Worm (Caenorhabditis elegans) whole organism, L4/young adult: ENCODE results near the gene K10D11.2.

ENCODE experiments used
- W03F9.2 ChIP-seq: fragments of 150-350 bp; optimal IDR thresholded peaks from 2 replicates; lab custom pipeline; 2014; ENCODE audit warnings: missing biosample characterization, missing genetic modification characterization
- dao-5 ChIP-seq: sonication (generic microtip); optimal IDR thresholded peaks from 2 replicates; lab custom pipeline; 2016; ENCODE audit warnings: missing genotype, missing genetic modification characterization, moderate library complexity, missing compliant biosample characterization
- him-1 ChIP-seq: sonication (generic microtip); optimal IDR thresholded peaks from 2 replicates; lab custom pipeline; 2016; ENCODE audit warnings: missing genotype, missing genetic modification reagents, missing genetic modification characterization, missing compliant biosample characterization

The K10D11.2 gene

DNA sequence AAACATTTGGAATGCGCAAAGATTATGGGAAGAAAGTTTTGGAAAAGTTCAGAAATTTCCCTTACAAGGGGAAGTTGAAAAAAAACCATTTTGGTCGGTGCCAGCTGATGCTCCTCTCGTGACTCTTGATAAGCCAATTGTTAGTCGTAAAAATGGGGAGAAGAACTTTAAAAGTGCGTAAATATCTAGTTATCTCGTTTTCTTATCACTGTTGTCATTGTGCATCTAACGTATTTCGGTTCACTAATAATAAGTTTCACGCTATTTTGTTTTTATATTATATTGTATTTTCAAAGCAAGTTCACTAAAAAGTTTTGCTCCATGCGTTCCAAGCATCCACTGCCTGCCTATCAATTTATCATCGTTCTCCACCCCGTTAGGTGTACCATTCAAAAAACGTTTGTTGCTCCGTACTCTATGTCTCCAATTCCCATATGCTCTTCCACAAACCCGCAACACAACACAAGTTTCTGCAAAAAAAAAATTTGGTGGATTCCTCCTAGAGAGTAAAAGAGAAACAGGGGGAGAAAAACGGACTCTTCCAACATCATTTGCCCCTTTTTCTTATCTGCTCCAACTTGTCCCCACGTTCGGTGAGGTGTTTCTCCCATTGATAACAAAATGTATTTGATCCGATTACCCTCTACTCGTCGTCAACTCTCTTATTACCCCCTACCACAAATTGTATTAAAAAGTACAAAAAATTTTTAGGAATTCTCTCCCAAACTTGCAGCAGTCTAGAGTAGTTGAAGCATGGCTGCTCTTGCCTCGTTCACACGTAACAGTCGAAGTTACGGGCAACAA, 29.8 kb downstream of the K10D11.2 start, which contains the start of gene mbk-2:
TSS of gene mbk-2 (plus strand) at position 754 of the 804 bp plus-strand sequence.
- TF ChIP-seq him-1 (tag; lab: Kevin White, UChicago) (no peak), W03F9.2 (tag; lab: Kevin White, UChicago) (no peak), dao-5 (tag; lab: Kevin White, UChicago) (no peak)

DNA sequence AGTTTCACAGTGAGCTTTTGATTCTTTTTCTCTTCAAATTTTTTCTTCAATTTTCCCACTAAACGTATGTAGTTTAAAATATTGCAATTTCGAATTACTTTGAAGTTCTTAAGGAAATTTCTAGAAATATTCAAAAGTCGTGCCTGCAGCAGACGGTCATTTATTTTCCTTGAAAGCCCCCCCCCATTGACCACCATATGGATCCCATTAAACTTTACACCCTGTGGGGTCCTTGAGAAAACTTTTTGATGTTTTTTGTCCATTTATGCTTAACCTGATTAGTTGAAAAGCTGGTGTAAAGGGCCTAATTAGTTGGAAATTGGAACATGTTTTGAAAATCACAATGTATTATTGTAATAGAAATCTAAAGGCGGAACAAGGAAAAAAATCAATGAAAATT, 30.7 kb downstream of the K10D11.2 start:
- TF ChIP-seq him-1 (tag; lab: Kevin White, UChicago) (no peak), W03F9.2 (tag; lab: Kevin White, UChicago) (no peak), dao-5 (tag; lab: Kevin White, UChicago) (no peak)

ce11 chrIV:13013231-13013630, 34.4 kb downstream of the K10D11.2 start:
- no peak for TF ChIP-seq dao-5 (tag; lab: Kevin White, UChicago)
- TF ChIP-seq him-1 (tag; lab: Kevin White, UChicago) = no peak
- no peak for TF ChIP-seq W03F9.2 (tag; lab: Kevin White, UChicago)

DNA sequence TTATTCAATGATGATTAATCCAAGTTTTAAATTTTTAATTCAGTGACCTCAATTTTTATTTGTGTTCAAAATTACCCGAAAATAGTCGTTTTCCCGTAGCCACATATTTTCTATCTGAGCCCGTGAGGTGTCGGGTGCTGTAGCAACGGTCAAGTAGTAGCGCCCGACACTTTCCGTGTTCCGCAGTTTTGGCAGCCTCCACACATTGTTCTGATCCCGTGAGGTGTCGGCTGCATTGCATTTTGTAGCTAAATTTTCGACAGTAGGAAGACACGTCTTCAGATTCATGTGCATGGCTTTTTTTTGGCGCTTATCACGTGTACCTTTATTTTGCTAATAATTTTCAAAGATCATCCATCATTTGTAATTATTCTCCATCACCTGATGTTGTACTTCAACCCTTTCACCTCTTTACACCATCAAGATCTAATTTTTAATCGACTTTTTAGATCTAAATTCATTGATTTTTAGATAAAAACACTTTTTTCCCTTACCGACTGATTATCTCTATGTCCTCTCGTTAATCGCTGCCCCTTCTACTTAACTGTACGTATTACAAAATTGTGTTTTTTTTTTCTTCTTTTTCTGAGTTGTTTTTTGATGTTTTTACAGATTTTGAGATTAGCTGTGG, 35.0 kb downstream of the K10D11.2 start:
- TF ChIP-seq him-1 (tag; lab: Kevin White, UChicago) (no peak), dao-5 (tag; lab: Kevin White, UChicago) (no peak), W03F9.2 (tag; lab: Kevin White, UChicago) (no peak)

DNA sequence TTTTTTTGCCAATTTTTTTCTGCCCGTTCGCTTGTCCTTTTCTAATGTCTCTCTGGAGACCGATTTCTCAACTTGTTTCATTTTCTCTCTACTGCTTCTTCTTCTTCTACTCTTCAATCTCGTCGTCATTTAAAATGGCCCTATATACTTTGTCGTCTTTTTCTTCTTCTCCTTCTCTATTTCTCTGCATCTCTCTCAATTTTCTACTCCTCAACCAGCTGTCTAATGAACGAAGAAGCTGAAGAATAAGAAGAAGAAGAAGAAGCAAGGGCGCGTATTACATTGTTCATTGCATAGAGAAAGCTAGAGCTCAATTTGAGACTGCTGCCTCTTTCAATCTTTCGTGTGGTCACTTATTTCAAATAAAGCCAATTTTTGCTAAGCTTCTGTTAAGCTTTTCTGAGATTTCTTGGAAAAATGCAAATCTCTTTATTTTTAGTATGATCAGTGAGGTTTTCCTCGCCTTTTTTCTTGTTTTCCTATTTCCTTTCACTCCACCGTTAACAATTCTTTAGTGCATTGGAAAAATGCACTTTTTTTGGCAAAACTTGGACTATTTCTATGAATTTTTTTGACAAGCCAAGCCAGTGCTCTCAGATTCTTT, 37.1 kb downstream of the K10D11.2 start:
- no peak for TF ChIP-seq W03F9.2 (tag; lab: Kevin White, UChicago)
- peak; percentile 10 for TF ChIP-seq him-1 (tag; lab: Kevin White, UChicago)

- TF ChIP-seq him-1 (tag; lab: Kevin White, UChicago) (no peak), W03F9.2 (tag; lab: Kevin White, UChicago) (no peak), dao-5 (tag; lab: Kevin White, UChicago) (no peak)
These were observed 38.0 kb downstream of the K10D11.2 start for ce11 chrIV:13016820-13017219.

DNA sequence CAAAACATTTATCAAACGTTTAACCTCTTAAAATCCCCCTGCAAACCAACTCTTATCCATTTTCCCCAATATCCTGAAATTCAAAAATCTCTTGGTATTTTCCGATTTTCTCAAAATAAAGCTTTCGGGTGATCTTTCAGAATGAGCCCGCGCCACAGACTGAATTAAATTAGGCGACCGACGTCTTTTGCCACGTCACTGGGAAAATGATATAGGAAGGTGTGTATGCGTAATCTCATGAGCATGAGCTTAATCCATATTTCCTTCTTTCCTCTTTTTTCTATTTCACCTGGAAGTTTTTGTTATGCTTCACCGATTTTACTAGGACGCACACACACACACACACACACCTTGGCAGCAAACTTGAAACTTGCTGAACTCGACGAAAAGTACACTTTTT, 42.2 kb downstream of the K10D11.2 start:
- TF ChIP-seq dao-5 (tag; lab: Kevin White, UChicago) (no peak), him-1 (tag; lab: Kevin White, UChicago) (no peak), W03F9.2 (tag; lab: Kevin White, UChicago) (no peak)

DNA sequence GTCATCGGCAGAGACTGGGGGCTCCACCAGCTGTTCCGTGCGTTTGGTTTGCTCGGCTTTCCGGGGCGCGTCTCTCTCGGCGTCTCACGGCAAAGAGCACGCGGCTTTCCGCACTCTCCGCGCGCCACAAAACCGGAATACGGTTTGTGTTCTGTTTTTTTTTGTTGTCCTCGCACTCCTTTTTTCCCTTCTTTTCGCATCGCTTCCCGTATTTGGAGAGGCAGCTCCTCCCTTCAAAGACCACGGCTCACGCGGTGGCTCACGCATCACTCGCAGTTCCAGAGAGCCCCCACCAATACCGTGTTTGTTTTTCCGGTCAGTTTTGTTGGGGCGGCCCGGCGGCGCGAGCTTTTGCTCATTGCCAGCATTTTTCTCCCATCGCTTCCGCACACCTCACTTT, 44.1 kb downstream of the K10D11.2 start:
- TF ChIP-seq him-1 (tag; lab: Kevin White, UChicago) = no peak
- no peak for TF ChIP-seq dao-5 (tag; lab: Kevin White, UChicago)

DNA sequence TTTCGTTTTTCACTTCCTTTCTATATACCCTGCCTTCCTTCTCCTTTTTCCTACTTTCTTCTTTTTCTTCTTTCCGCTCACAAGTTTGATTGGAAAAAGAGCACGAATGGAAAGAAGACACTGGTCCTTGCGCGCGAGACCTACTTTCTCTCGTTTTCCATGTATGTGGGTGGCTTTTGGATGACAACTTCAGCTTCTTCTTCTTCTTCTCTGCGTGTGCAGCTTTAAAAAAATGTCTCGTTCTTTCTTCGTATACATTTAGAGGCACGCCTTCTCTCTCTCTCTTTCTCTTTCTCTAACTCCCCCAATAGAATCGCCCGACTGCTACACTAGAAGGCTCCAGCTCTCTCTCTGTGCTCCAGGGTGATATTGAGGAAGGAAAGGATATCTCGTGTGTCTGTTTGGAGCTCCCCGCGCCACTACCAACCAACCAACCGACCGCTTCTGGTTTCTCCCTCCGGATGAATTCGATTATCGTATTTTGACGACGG, 47.1 kb downstream of the K10D11.2 start:
- TF ChIP-seq him-1 (tag; lab: Kevin White, UChicago) (peak; percentile 49), dao-5 (tag; lab: Kevin White, UChicago) (no peak)

DNA sequence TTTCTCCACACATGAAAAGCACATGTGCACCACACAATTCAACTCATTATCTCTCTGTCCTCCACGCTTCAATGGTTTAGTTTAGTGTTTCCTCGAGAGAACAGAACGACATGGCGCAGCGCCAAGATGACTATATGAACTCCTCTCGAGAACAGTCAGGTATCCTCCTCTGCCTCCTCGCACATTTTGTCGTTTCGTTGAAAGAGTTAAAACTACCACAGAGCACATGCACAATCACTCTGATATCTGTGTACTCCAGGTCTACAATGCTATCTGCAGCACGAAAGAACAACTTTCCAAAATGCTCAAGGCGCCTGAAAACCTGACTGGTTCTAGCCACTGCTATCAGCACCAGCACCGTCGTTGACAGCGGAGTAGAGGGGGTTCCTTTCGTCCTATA, 48.0 kb downstream of the K10D11.2 start:
- TF ChIP-seq him-1 (tag; lab: Kevin White, UChicago) (no peak), dao-5 (tag; lab: Kevin White, UChicago) (no peak), W03F9.2 (tag; lab: Kevin White, UChicago) (no peak)

DNA sequence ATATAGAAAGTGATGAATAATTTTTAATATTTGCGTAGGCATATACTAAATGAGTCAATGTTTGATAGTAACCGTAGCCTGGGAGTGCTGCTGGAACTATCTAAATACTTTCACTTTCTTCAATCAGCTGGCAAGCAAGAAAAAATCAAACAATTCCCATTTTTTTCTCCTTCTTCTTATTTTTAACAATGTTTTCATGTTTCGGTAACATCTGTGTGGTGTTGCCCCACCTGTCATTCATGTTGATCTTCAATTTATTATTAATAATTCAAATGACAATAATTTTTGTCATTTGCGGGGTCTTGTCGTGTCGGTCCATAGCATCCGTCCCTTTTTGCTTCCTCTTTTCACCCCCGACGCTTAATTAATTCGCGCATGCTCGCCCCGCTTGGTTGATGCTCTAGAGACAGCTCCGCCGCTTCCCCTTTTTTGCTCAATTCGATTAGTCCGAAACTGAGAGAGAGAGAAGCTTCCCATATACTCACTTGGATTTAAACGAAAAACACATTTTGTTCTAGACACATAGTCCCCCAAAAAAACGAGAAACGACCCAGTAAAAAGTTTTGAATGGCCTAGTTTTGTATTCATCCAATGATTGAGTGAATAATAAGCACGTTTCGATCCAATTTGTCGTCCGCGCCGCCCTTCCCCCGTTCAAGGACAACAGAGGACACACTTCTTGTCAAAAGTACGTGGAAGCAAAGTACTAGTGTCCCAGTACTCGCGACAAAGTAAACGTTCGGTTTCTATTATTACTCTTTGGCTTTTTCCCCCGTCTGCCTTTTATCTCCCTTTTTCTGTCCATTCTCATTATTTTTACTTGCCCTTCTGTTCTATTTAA, 49.2 kb downstream of the K10D11.2 start:
- no peak for TF ChIP-seq dao-5 (tag; lab: Kevin White, UChicago)
- TF ChIP-seq him-1 (tag; lab: Kevin White, UChicago) = no peak
- no peak for TF ChIP-seq W03F9.2 (tag; lab: Kevin White, UChicago)

DNA sequence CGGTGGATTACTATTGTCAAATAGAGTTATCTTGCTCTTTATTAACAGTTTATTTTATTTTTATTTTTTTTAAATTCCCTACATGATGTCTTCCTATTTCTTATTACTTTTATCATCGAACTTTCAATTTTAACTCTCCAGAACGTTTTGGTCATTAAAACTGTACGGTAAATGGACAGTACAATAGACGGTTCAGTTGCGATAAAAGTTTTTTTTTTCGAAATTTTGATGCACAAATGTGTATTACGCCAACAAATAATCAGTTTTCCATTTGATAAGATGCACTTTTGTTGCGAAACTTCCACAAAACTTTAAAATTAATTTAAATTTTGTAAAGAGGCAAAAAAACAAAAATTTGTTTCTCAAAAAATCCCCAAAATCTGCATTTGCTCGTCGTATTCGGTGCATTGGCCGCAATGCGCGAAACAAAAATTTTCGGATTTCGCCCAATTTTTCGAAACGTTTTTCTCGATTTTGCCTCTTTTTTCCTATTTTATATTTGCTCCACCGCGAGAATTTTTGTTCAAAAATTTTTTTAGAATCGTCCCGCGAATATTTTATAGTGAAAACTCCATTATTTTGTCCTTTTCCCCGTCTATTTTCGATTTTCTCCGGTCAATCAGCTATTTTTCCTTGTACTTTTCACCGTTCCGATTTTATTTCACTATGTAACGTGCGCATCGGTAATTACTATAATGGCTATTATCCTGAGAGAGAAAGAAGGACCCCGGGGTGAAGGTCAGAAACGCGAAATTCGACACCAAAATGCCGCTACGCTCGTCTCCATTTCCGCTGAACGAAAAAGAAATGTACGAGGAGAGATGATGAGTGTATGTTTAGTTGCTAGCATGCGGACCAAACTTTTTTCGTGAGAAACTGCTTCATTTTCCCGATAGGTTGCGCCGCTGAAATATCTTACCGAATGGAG, 50.2 kb downstream of the K10D11.2 start:
- TF ChIP-seq W03F9.2 (tag; lab: Kevin White, UChicago) (no peak), him-1 (tag; lab: Kevin White, UChicago) (no peak), dao-5 (tag; lab: Kevin White, UChicago) (no peak)
